Worm (Caenorhabditis elegans): ENCODE measurements around the gene ugt-13.
A peak's percentile ranks its signal among the peaks of the same experiment; 100 is the strongest.

DNA sequence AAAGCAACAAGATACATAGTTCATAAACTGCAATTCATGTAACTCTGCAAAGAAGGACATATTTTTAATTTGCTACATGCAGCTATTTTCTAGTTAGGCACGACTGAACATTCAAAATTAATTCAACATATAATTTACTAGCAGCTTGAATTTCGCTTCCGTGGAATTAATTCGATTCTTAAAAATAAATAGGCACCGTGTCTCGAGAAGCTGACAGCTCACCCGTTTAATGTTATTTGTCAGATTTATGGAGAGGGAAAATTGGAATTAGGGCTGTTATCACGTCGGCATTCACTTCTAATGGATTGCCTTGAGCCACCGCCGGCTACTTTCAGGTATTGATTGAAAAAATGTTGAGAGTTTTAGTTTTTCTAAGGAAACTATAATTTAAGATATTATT, 17.7 kb downstream of the ugt-13 start, which contains the start of gene srh-21:
- TF ChIP-seq ces-1 (GFP tag; optimal IDR thresholded peaks at IDR 0.05) (no peak), nhr-77 (tag; optimal IDR thresholded peaks at IDR 0.05) (no peak), ztf-11 (tag; optimal IDR thresholded peaks at IDR 0.05) (no peak), snpc-4 (tag; optimal IDR thresholded peaks at IDR 0.05) (no peak), ceh-28 (tag; optimal IDR thresholded peaks at IDR 0.05) (no peak), Y5F2A.4 (GFP tag; optimal IDR thresholded peaks at IDR 0.05) (no peak), mes-2 (tag; optimal IDR thresholded peaks at IDR 0.05; ENCODE audit: poor library complexity, severe bottlenecking) (no peak), lin-39 (tag; optimal IDR thresholded peaks at IDR 0.05) (no peak), lin-13 (GFP tag; optimal IDR thresholded peaks at IDR 0.05) (no peak), nhr-28 (tag; optimal IDR thresholded peaks at IDR 0.05) (no peak), pha-4 (GFP tag; IDR thresholded peaks at IDR 0.05) (no peak), pha-4 (tag; optimal IDR thresholded peaks at IDR 0.05) (no peak), unc-62 (GFP tag; optimal IDR thresholded peaks at IDR 0.05 in 1 of 2) (peak in 1 of 2 experiments; percentile 65), unc-62 (tag; optimal IDR thresholded peaks at IDR 0.05) (no peak)

Data from whole organism, L4 larva.